Fruit fly (Drosophila melanogaster): ENCODE results near the gene exd.

Gene exd

dm6 chrX:15989631-15990030, 2.6 kb upstream of the exd start:
- TF ChIP-seq tgo (GFP tag; IDR thresholded peaks at IDR 0.05), result no peak
- TF ChIP-seq Elba2 (GFP tag; optimal IDR thresholded peaks at IDR 0.05), result peak; percentile 37
- TF ChIP-seq Bteb2 (GFP tag; optimal IDR thresholded peaks at IDR 0.05), result no peak
- TF ChIP-seq eyg (GFP tag; optimal IDR thresholded peaks at IDR 0.05), result no peak

- TF ChIP-seq Ada2b (GFP tag; IDR thresholded peaks at IDR 0.05) (no peak), CG10147 (GFP tag; optimal IDR thresholded peaks at IDR 0.05) (no peak), YL-1 (GFP tag; optimal IDR thresholded peaks at IDR 0.05) (peak; percentile 54), CG10267 (tag; optimal IDR thresholded peaks at IDR 0.05) (peak; percentile 41), CG4617 (GFP tag; optimal IDR thresholded peaks at IDR 0.05; ENCODE audit: borderline replicate concordance) (peak; percentile 10), Lhr (GFP tag; optimal IDR thresholded peaks at IDR 0.05) (no peak), chinmo (GFP tag; IDR thresholded peaks at IDR 0.05; ENCODE audit: partially characterized antibody) (0 out of 4 replicates have a peak, but pooled peaks have one; percentile 60), MESR4 (GFP tag; optimal IDR thresholded peaks at IDR 0.05) (peak; percentile 72), Dll (GFP tag; IDR thresholded peaks at IDR 0.05; ENCODE audit: partially characterized antibody) (0 out of 4 replicates have a peak, but pooled peaks have one; percentile 21), Pdp1 (GFP tag; optimal IDR thresholded peaks at IDR 0.05) (peak in 1 of 2 experiments; percentile 62), Scr (GFP tag; IDR thresholded peaks at IDR 0.05; ENCODE audit: partially characterized antibody) (0 out of 2 replicates have a peak, but pooled peaks have one; percentile 14), pb (GFP tag; optimal IDR thresholded peaks at IDR 0.05) (no peak), inv (GFP tag; IDR thresholded peaks at IDR 0.05; ENCODE audit: partially characterized antibody) (0 out of 2 replicates have a peak, but pooled peaks have one; percentile 4), CG32767 (GFP tag; IDR thresholded peaks at IDR 0.05) (peak; percentile 52; the same call in 1 of the 2 replicates), Sry-δ (GFP tag; optimal IDR thresholded peaks at IDR 0.05) (peak; percentile 8), pzg (GFP tag; optimal IDR thresholded peaks at IDR 0.05) (peak; percentile 6), cg (GFP tag; optimal IDR thresholded peaks at IDR 0.05) (peak; percentile 41)
Observed at dm6 chrX:15992527-15992897, 244 bp downstream of the exd start.

- TF ChIP-seq Sin3A (optimal IDR thresholded peaks at IDR 0.05), result peak; percentile 20
- TF ChIP-seq Dref (GFP tag; IDR thresholded peaks at IDR 0.05), result peak; percentile 15; the same call in 1 of the 2 replicates
- peak; percentile 59 for TF ChIP-seq stwl (tag; optimal IDR thresholded peaks at IDR 0.05)
- peak; percentile 81 for TF ChIP-seq E2f2 (GFP tag; IDR thresholded peaks at IDR 0.05)
- TF ChIP-seq gfzf (GFP tag; optimal IDR thresholded peaks at IDR 0.05), result peak; percentile 75
- no peak for TF ChIP-seq nau (GFP tag; optimal IDR thresholded peaks at IDR 0.05)
- peak; percentile 74 for TF ChIP-seq Dp (GFP tag; optimal IDR thresholded peaks at IDR 0.05)
- peak; percentile 94 for TF ChIP-seq dm (GFP tag; optimal IDR thresholded peaks at IDR 0.05)
- TF ChIP-seq MESR4 (GFP tag; optimal IDR thresholded peaks at IDR 0.05), result peak; percentile 67
- TF ChIP-seq Ets65A (GFP tag), result no peak
- peak; percentile 82 for TF ChIP-seq CG17186 (GFP tag; optimal IDR thresholded peaks at IDR 0.05)
- TF ChIP-seq unc-4 (GFP tag; IDR thresholded peaks at IDR 0.05; ENCODE audit: partially characterized antibody), result 0 out of 2 replicates have a peak, but pooled peaks have one; percentile 18
- peak; percentile 52; the same call in 2 of the 4 replicates for TF ChIP-seq Dll (GFP tag; IDR thresholded peaks at IDR 0.05; ENCODE audit: partially characterized antibody)
- TF ChIP-seq Tbp (GFP tag; optimal IDR thresholded peaks at IDR 0.05), result peak; percentile 77
- peak; percentile 46 for TF ChIP-seq Scr (GFP tag; IDR thresholded peaks at IDR 0.05; ENCODE audit: partially characterized antibody)
- 0 out of 2 replicates have a peak, but pooled peaks have one; percentile 7 for TF ChIP-seq ato (GFP tag; IDR thresholded peaks at IDR 0.05; ENCODE audit: partially characterized antibody)
- peak; percentile 42 for TF ChIP-seq Ets97D (GFP tag; optimal IDR thresholded peaks at IDR 0.05)
- no peak for TF ChIP-seq TFAM (GFP tag; optimal IDR thresholded peaks at IDR 0.05)
- peak; percentile 99 for TF ChIP-seq CG1603 (tag; optimal IDR thresholded peaks at IDR 0.05)
- peak; percentile 78 for TF ChIP-seq CG10147 (GFP tag; optimal IDR thresholded peaks at IDR 0.05)
- peak; percentile 87 for TF ChIP-seq CG30020 (tag; optimal IDR thresholded peaks at IDR 0.05)
- peak; percentile 13 for TF ChIP-seq CG10267 (tag; optimal IDR thresholded peaks at IDR 0.05)
- peak; percentile 33; the same call in 1 of the 2 replicates for TF ChIP-seq CG13287 (GFP tag; IDR thresholded peaks at IDR 0.05; ENCODE audit: partially characterized antibody)
- 0 out of 3 replicates have a peak, but pooled peaks have one; percentile 21 for TF ChIP-seq Opbp (GFP tag; IDR thresholded peaks at IDR 0.05; ENCODE audit: partially characterized antibody)
- TF ChIP-seq knrl (GFP tag; IDR thresholded peaks at IDR 0.05; ENCODE audit: partially characterized antibody), result 0 out of 3 replicates have a peak, but pooled peaks have one; percentile 16
- TF ChIP-seq CG17829 (tag; optimal IDR thresholded peaks at IDR 0.05), result peak; percentile 7
- TF ChIP-seq CG6689 (GFP tag; IDR thresholded peaks at IDR 0.05), result no peak
- peak; percentile 3 for TF ChIP-seq phol (tag; optimal IDR thresholded peaks at IDR 0.05)
- no peak for TF ChIP-seq CG6254 (GFP tag; optimal IDR thresholded peaks at IDR 0.05)
- peak; percentile 84 for TF ChIP-seq YL-1 (GFP tag; optimal IDR thresholded peaks at IDR 0.05)
Observed at dm6 chrX:15996831-15997230, 4.6 kb downstream of the exd start, which contains the start of gene CG8939. CG8939 (plus strand) TSS chrX:15997016.

Measured in whole organism, embryonic.